Fruit fly (Drosophila melanogaster) whole organism, wandering third instar larva: ENCODE measurements around the gene CG14115.

Source experiments
- Rel ChIP-seq, 2 experiments: fragments of 200-800 bp; sonication (Bioruptor generic) in 1 of 2; optimal IDR thresholded peaks; 2 replicates in 1 of 2; 3 replicates in 1 of 2; lab custom pipeline; 2016 to 2019; ENCODE audit warnings: mild to moderate bottlenecking in 2 of 2, missing biosample characterization in 2 of 2, missing genetic modification characterization in 2 of 2, moderate library complexity in 1 of 2
- br ChIP-seq: fragments of 200-800 bp; sonication (Bioruptor generic); optimal IDR thresholded peaks from 2 replicates; lab custom pipeline; 2016; ENCODE audit warnings: missing biosample characterization, missing genetic modification characterization
- ey ChIP-seq: fragments of 200-800 bp; sonication (Bioruptor generic); optimal IDR thresholded peaks from 2 replicates; lab custom pipeline; 2016; ENCODE audit warnings: missing biosample characterization, missing genetic modification characterization
- h ChIP-seq: fragments of 200-800 bp; sonication (Bioruptor generic); optimal IDR thresholded peaks from 3 replicates; lab custom pipeline; 2016; ENCODE audit warnings: missing biosample characterization, mild to moderate bottlenecking, missing genetic modification characterization
- sage ChIP-seq: fragments of 200-800 bp; sonication (Bioruptor generic); optimal IDR thresholded peaks from 2 replicates; lab custom pipeline; 2016; ENCODE audit warnings: missing biosample characterization, mild to moderate bottlenecking, missing genetic modification characterization
- sv ChIP-seq: fragments of 200-800 bp; sonication (Bioruptor generic); optimal IDR thresholded peaks from 3 replicates; lab custom pipeline; 2016; ENCODE audit warnings: missing biosample characterization, missing genetic modification characterization
- usp ChIP-seq: fragments of >200 bp; optimal IDR thresholded peaks from 2 replicates; lab custom pipeline; 2017; ENCODE audit warnings: missing biosample characterization, missing genetic modification characterization

- TF ChIP-seq Rel (GFP tag; optimal IDR thresholded peaks at IDR 0.05; lab: Kevin White, UChicago) (no peak), Rel (tag; optimal IDR thresholded peaks at IDR 0.05; lab: Kevin White, UChicago) (no peak), sv (no peak), br (GFP tag; lab: Kevin White, UChicago) (no peak), sage (no peak), usp (GFP tag; lab: Kevin White, UChicago) (no peak), h (no peak), ey (no peak)
Measured at dm6 chr3L:13064346-13064745, 3.1 kb upstream of the CG14115 start.
